Worm (Caenorhabditis elegans): ENCODE data around the gene nspb-12.

ce11 chrIII:5611604-5612324 is 43.2 kb upstream of the nspb-12 start, which contains the start of gene bas-1:
- TF ChIP-seq ama-1 (optimal IDR thresholded peaks at IDR 0.05) (no peak), ceh-13 (GFP tag; optimal IDR thresholded peaks at IDR 0.05) (no peak), B0310.2 (tag; optimal IDR thresholded peaks at IDR 0.05) (no peak)
